Fruit fly (Drosophila melanogaster) whole organism, adult: ENCODE measurements around the gene Sfxn2.

Source experiments
- CG14711 ChIP-seq: fragments of 200-800 bp; sonication (Bioruptor generic); optimal IDR thresholded peaks from 2 replicates; lab custom pipeline; 2018; ENCODE audit warnings: missing biosample characterization, mild to moderate bottlenecking, missing genetic modification characterization, moderate library complexity
- CG1620 ChIP-seq: fragments of 200-800 bp; sonication (Bioruptor generic); optimal IDR thresholded peaks from 2 replicates; lab custom pipeline; 2016; ENCODE audit warnings: missing biosample characterization, missing genetic modification characterization
- CG5204 ChIP-seq: fragments of 200-800 bp; sonication (Bioruptor generic); optimal IDR thresholded peaks from 2 replicates; lab custom pipeline; 2016; ENCODE audit warnings: missing biosample characterization, missing genetic modification characterization
- CG7101 ChIP-seq: fragments of 200-800 bp; sonication (Bioruptor generic); optimal IDR thresholded peaks from 2 replicates; lab custom pipeline; 2018; ENCODE audit warnings: missing biosample characterization, mild to moderate bottlenecking, missing genetic modification characterization, moderate library complexity
- Clk ChIP-seq: fragments of 200-800 bp; sonication (Bioruptor generic); optimal IDR thresholded peaks from 2 replicates; lab custom pipeline; 2017; ENCODE audit warnings: missing biosample characterization, missing genetic modification characterization
- Crg-1 ChIP-seq: fragments of 200-800 bp; sonication (Bioruptor generic); optimal IDR thresholded peaks from 2 replicates; lab custom pipeline; 2016; ENCODE audit warnings: missing biosample characterization, missing genetic modification characterization
- Hr96 ChIP-seq: fragments of 200-800 bp; sonication (Bioruptor generic); optimal IDR thresholded peaks from 2 replicates; lab custom pipeline; 2016; ENCODE audit warnings: missing biosample characterization, missing genetic modification characterization
- cnc ChIP-seq, 2 experiments: fragments of >200 bp; optimal IDR thresholded peaks; 2 replicates each; lab custom pipeline; 2017
- kay ChIP-seq: fragments of 200-800 bp; sonication (Bioruptor generic); peaks from one replicate; lab custom pipeline; 2016; ENCODE audit warnings: missing biosample characterization, missing genetic modification characterization, borderline replicate concordance
- ovo ChIP-seq: fragments of 200-800 bp; sonication (Bioruptor generic); optimal IDR thresholded peaks from 2 replicates; lab custom pipeline; 2016; ENCODE audit warnings: missing biosample characterization, missing genetic modification characterization
- pad ChIP-seq: fragments of 200-800 bp; sonication (Bioruptor generic); optimal IDR thresholded peaks from 3 replicates; lab custom pipeline; 2017; ENCODE audit warnings: missing biosample characterization, missing genetic modification characterization, mild to moderate bottlenecking, moderate library complexity, missing genetic modification reagents
- tj ChIP-seq: fragments of 200-800 bp; sonication (Bioruptor generic); optimal IDR thresholded peaks from 3 replicates; lab custom pipeline; 2017; ENCODE audit warnings: missing biosample characterization, mild to moderate bottlenecking, missing genetic modification characterization, moderate library complexity
- toe ChIP-seq: fragments of 200-800 bp; sonication (Bioruptor generic); optimal IDR thresholded peaks from 2 replicates; lab custom pipeline; 2016; ENCODE audit warnings: missing biosample characterization, missing genetic modification characterization

DNA sequence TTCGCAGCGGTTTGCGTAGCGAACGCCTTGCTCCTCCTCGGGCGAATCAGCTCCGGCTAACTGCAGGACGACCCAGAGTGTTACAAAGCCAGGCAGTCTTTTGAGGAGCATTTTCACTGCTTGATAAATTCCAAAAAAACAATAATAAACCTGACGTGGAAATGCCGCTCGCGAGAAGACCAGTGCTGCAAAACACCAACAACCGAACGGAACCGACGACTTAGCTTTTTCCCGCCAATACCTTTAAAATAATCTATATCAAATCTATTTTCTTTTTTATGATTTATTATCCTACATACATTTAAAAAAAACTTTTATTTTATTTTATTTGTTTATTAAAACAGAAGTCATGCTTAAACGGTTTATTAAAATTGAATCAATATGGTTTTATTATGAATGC lies 33.1 kb downstream of the Sfxn2 start, which contains the start of gene CNPYb:
- TF ChIP-seq CG7101 (peak; percentile 52), ovo (no peak), CG14711 (no peak), toe (GFP tag; lab: Kevin White, UChicago) (no peak), tj (GFP tag; lab: Kevin White, UChicago) (peak; percentile 22), pad (GFP tag; lab: Kevin White, UChicago) (peak; percentile 17), CG5204 (GFP tag; lab: Kevin White, UChicago) (no peak), cnc (optimal IDR thresholded peaks at IDR 0.05; lab: Kevin White, UChicago) (no peak), Hr96 (GFP tag; lab: Kevin White, UChicago) (no peak), Clk (GFP tag; lab: Kevin White, UChicago) (no peak), Crg-1 (GFP tag; lab: Kevin White, UChicago) (peak; percentile 51), kay (no peak), CG1620 (GFP tag; lab: Kevin White, UChicago) (no peak)
